Worm (Caenorhabditis elegans) whole organism, mixed stage, embryonic: ENCODE measurements around the gene F57H12.6.

Source experiments
- M03D4.4 ChIP-seq: sonication (generic microtip); optimal IDR thresholded peaks from 2 replicates; lab custom pipeline; 2017; ENCODE audit warnings: mild to moderate bottlenecking, missing genetic modification characterization, missing compliant biosample characterization
- blmp-1 ChIP-seq: fragments of 150-350 bp; optimal IDR thresholded peaks from 2 replicates; lab custom pipeline; 2014; ENCODE audit warnings: missing biosample characterization, missing genetic modification characterization
- ceh-39 ChIP-seq: fragments of 150-350 bp; optimal IDR thresholded peaks from 2 replicates; lab custom pipeline; 2014; ENCODE audit warnings: missing biosample characterization, missing genetic modification characterization
- ceh-43 ChIP-seq: fragments of 200-800 bp; sonication (Bioruptor generic); optimal IDR thresholded peaks from 2 replicates; lab custom pipeline; 2018; ENCODE audit warnings: mild to moderate bottlenecking, missing genetic modification characterization, moderate library complexity, missing compliant biosample characterization
- ceh-83 ChIP-seq: fragments of 200-800 bp; sonication (Bioruptor generic); optimal IDR thresholded peaks from 2 replicates; lab custom pipeline; 2018; ENCODE audit warnings: mild to moderate bottlenecking, missing genetic modification characterization, missing compliant biosample characterization
- ces-1 ChIP-seq: fragments of 150-350 bp; optimal IDR thresholded peaks from 2 replicates; lab custom pipeline; 2014; ENCODE audit warnings: missing biosample characterization, missing genetic modification reagents, missing genetic modification characterization
- cnd-1 ChIP-seq: fragments of 200-800 bp; sonication (Bioruptor generic); optimal IDR thresholded peaks from 2 replicates; lab custom pipeline; 2018; ENCODE audit warnings: mild to moderate bottlenecking, missing genetic modification characterization, missing compliant biosample characterization
- drap-1 ChIP-seq: fragments of 200-800 bp; sonication (Bioruptor generic); optimal IDR thresholded peaks from 3 replicates; lab custom pipeline; 2018; ENCODE audit warnings: mild to moderate bottlenecking, missing genetic modification characterization, missing compliant biosample characterization
- elt-1 ChIP-seq: sonication (generic microtip); optimal IDR thresholded peaks from 2 replicates; lab custom pipeline; 2017; ENCODE audit warnings: missing genetic modification characterization, mild to moderate bottlenecking, missing compliant biosample characterization, antibody characterized with exemption, moderate library complexity, borderline replicate concordance; ENCODE audit not compliant: insufficient read depth
- flh-1 ChIP-seq: fragments of 200-800 bp; sonication (Bioruptor generic); optimal IDR thresholded peaks from 2 replicates; lab custom pipeline; 2018; ENCODE audit warnings: mild to moderate bottlenecking, missing genetic modification characterization, moderate library complexity, missing compliant biosample characterization
- hlh-1 ChIP-seq: fragments of 150-350 bp; optimal IDR thresholded peaks from 2 replicates; lab custom pipeline; 2014; ENCODE audit warnings: missing biosample characterization, missing genetic modification reagents, missing genetic modification characterization
- lin-13 ChIP-seq: fragments of 150-350 bp; optimal IDR thresholded peaks from 2 replicates; lab custom pipeline; 2014; ENCODE audit warnings: missing biosample characterization, missing genetic modification characterization
- lin-32 ChIP-seq: fragments of 200-800 bp; sonication (Bioruptor generic); optimal IDR thresholded peaks from 2 replicates; lab custom pipeline; 2018; ENCODE audit warnings: mild to moderate bottlenecking, missing genetic modification characterization, missing compliant biosample characterization
- lsy-2 ChIP-seq: fragments of 150-350 bp; optimal IDR thresholded peaks from 2 replicates; lab custom pipeline; 2014; ENCODE audit warnings: missing biosample characterization, missing genetic modification characterization
- mab-5 ChIP-seq: fragments of 150-350 bp; optimal IDR thresholded peaks from 2 replicates; lab custom pipeline; 2014; ENCODE audit warnings: missing biosample characterization, missing genetic modification characterization
- mep-1 ChIP-seq: fragments of 150-350 bp; optimal IDR thresholded peaks from 2 replicates; lab custom pipeline; 2017; ENCODE audit warnings: missing biosample characterization, missing genetic modification reagents, missing genetic modification characterization, inconsistent platforms
- nhr-12 ChIP-seq: fragments of 150-350 bp; optimal IDR thresholded peaks from 2 replicates; lab custom pipeline; 2014; ENCODE audit warnings: missing biosample characterization, missing genetic modification characterization
- nhr-2 ChIP-seq: fragments of 150-350 bp; optimal IDR thresholded peaks from 2 replicates; lab custom pipeline; 2014; ENCODE audit warnings: missing biosample characterization, missing genetic modification characterization
- nhr-28 ChIP-seq: fragments of 150-350 bp; optimal IDR thresholded peaks from 2 replicates; lab custom pipeline; 2014; ENCODE audit warnings: missing biosample characterization, missing genetic modification characterization
- pha-4 ChIP-seq: fragments of 150-350 bp; optimal IDR thresholded peaks from 2 replicates; lab custom pipeline; 2018; ENCODE audit warnings: missing biosample characterization, missing genetic modification reagents, missing genetic modification characterization
- sem-2 ChIP-seq: fragments of 200-800 bp; sonication (Bioruptor generic); optimal IDR thresholded peaks from 2 replicates; lab custom pipeline; 2018; ENCODE audit warnings: mild to moderate bottlenecking, missing genetic modification characterization, missing compliant biosample characterization
- snpc-4 ChIP-seq: fragments of 150-350 bp; optimal IDR thresholded peaks from 2 replicates; lab custom pipeline; 2014; ENCODE audit warnings: missing biosample characterization, missing genetic modification characterization
- sptf-1 ChIP-seq: sonication (generic microtip); optimal IDR thresholded peaks from 2 replicates; lab custom pipeline; 2017; ENCODE audit warnings: mild to moderate bottlenecking, missing genetic modification characterization, moderate library complexity, missing compliant biosample characterization
- tbx-8 ChIP-seq: fragments of 200-800 bp; sonication (Bioruptor generic); optimal IDR thresholded peaks from 2 replicates; lab custom pipeline; 2018; ENCODE audit warnings: mild to moderate bottlenecking, missing genetic modification characterization, moderate library complexity, missing compliant biosample characterization
- unc-120 ChIP-seq: sonication (generic microtip); optimal IDR thresholded peaks from 2 replicates; lab custom pipeline; 2017; ENCODE audit warnings: missing genetic modification characterization, missing compliant biosample characterization; ENCODE audit not compliant: poor library complexity, severe bottlenecking
- unc-62 ChIP-seq: fragments of 150-350 bp; optimal IDR thresholded peaks from 2 replicates; lab custom pipeline; 2014; ENCODE audit warnings: missing biosample characterization, missing genetic modification reagents, missing genetic modification characterization
- zip-8 ChIP-seq: fragments of 150-350 bp; optimal IDR thresholded peaks from 2 replicates; lab custom pipeline; 2014; ENCODE audit warnings: missing biosample characterization, missing genetic modification characterization
- ztf-11 ChIP-seq: fragments of 150-350 bp; optimal IDR thresholded peaks from 2 replicates; lab custom pipeline; 2014; ENCODE audit warnings: missing biosample characterization, missing genetic modification characterization

Gene F57H12.6

DNA sequence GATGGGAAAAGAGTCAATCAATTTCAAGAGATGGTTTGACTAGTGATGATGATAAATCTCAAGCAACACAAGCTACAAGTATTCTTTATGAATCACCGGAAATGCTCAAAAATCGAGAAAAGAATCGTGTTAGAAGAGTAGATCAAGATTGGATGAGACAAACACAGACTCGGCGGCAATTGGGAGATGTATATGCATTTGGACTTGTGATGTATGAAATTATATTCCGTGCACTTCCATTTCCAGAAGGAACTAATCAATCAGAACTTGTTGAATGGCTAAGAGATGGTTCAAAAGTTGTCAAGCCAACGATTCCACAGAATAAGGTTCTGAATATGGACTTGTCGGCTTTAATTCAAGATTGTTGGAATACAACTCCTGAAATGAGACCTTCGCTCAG, 44.2 kb downstream of the F57H12.6 start:
- TF ChIP-seq M03D4.4 (no peak), sptf-1 (no peak), unc-62 (GFP tag; lab: Kevin White, UChicago) (no peak), ces-1 (GFP tag; lab: Kevin White, UChicago) (no peak), nhr-2 (tag; lab: Kevin White, UChicago) (no peak), mep-1 (tag; lab: Kevin White, UChicago) (no peak), lin-13 (tag; lab: Kevin White, UChicago) (no peak), mab-5 (tag; lab: Kevin White, UChicago) (no peak), ceh-83 (GFP tag; lab: Kevin White, UChicago) (no peak), ztf-11 (no peak), tbx-8 (GFP tag; lab: Kevin White, UChicago) (no peak), ceh-43 (GFP tag; lab: Kevin White, UChicago) (no peak), zip-8 (tag; lab: Kevin White, UChicago) (no peak), lsy-2 (tag; lab: Kevin White, UChicago) (no peak), elt-1 (tag; lab: Kevin White, UChicago) (no peak), nhr-28 (tag; lab: Kevin White, UChicago) (no peak), sem-2 (GFP tag; lab: Kevin White, UChicago) (no peak), cnd-1 (no peak), snpc-4 (tag; lab: Kevin White, UChicago) (no peak)
- TF ChIP-seq, all 35 proteins: peak for 0

DNA sequence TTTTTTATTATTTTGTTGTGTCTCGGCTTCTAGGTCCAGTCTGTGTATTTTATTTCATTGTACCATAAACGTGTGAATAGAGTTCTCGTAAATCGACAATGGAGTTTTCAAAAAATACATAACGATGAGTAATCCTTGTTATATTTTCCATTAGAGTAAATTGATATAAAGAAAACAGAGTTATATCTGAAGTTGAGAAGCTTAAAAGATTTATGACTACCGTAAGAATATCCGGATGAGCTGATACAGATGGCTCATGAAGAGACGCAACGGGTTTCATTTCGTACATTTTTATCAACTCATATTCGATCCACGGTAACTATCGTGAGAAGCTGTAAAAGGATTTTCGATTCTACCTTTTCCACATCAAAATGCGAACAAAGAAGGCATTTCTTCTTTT, 48.3 kb downstream of the F57H12.6 start, which contains the start of gene gcy-8:
Gene gcy-8 (plus strand): TSS at position 301 of the 400 bp plus-strand sequence.
- no peak for TF ChIP-seq ces-1 (GFP tag; lab: Kevin White, UChicago)
- TF ChIP-seq hlh-1 (tag; lab: Kevin White, UChicago), result no peak
- no peak for TF ChIP-seq drap-1
- TF ChIP-seq snpc-4 (tag; lab: Kevin White, UChicago), result no peak
- TF ChIP-seq unc-120 (tag; lab: Kevin White, UChicago), result no peak
- TF ChIP-seq ztf-11, result no peak
- no peak for TF ChIP-seq ceh-39 (tag; lab: Kevin White, UChicago)

DNA sequence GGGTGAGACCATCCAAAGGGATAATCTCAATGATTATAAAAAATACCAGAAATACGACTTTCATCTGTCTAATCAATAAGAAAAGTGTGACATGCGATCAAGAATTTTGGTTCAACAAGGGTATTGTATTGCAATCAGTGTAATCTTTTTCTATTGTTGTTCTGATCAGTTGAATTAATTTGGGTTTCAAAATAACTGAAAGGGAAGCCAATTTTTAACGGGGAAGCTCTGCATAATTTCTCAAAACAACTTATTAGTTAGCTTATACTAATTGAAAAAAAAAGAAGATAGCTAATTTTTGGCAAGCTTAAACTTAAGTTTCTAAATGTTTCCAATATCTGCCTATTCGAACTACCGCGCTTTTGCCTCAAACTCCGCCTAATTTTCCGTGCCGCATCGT, 48.9 kb downstream of the F57H12.6 start, which contains the start of gene C49H3.12:
Gene C49H3.12 (minus strand): TSS at position 101 of the 400 bp plus-strand sequence.
- TF ChIP-seq unc-62 (GFP tag; lab: Kevin White, UChicago) (no peak), cnd-1 (no peak), tbx-8 (GFP tag; lab: Kevin White, UChicago) (no peak), ceh-43 (GFP tag; lab: Kevin White, UChicago) (no peak), pha-4 (tag; lab: Kevin White, UChicago) (no peak), mab-5 (tag; lab: Kevin White, UChicago) (no peak), ceh-39 (tag; lab: Kevin White, UChicago) (no peak), hlh-1 (tag; lab: Kevin White, UChicago) (no peak), nhr-12 (tag; lab: Kevin White, UChicago) (no peak), M03D4.4 (no peak), blmp-1 (tag; lab: Kevin White, UChicago) (no peak), ceh-83 (GFP tag; lab: Kevin White, UChicago) (no peak), flh-1 (GFP tag; lab: Kevin White, UChicago) (no peak), lin-32 (no peak), lsy-2 (tag; lab: Kevin White, UChicago) (no peak)

DNA sequence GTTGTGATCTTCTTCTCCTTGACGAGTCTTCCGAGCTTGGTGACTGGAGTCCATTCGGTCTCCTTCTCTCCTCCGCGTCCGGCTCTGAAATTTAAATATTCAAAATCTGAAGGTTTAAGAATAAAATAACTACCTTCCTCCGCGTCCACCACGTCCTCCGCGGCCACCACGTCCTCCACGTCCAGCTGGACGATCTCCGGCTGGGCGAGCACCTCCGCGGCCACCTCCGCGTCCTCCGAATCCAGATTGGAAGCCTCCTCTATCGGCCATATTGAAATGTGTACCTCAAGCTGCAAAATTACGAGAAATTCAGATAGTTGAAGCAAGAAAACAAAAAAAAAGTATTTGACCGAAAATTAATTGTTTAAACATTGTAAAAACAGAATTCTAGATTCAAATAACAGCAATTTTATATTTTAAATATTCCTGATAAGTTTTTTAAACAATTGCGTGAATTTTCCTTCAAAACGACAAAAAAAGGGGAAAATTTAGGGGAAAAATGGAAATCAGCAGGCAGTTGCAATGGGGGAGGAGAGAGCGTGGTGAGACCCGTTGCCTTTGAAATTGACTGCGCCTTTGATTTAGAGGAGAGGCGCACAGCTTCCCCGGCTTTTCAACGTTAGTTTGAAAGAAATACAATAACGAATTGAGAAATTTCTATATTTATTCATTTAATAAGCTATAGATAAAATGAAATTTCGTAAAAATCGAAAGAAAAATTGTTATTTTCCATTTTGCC, 49.8 kb downstream of the F57H12.6 start, which contains the start of gene rps-2:
Gene rps-2 (minus strand): TSS at position 290 of the 739 bp plus-strand sequence.
- peak; percentile 64 for TF ChIP-seq lsy-2 (tag; lab: Kevin White, UChicago)
- TF ChIP-seq hlh-1 (tag; lab: Kevin White, UChicago), result peak; percentile 30
- TF ChIP-seq pha-4 (tag; lab: Kevin White, UChicago), result no peak
- TF ChIP-seq mep-1 (tag; lab: Kevin White, UChicago), result peak; percentile 31
- peak; percentile 9 for TF ChIP-seq unc-120 (tag; lab: Kevin White, UChicago)
